Worm (Caenorhabditis elegans) whole organism, L4/young adult: ENCODE measurements around the gene unc-82.

Source experiments
- W03F9.2 ChIP-seq: fragments of 150-350 bp; optimal IDR thresholded peaks from 2 replicates; lab custom pipeline; 2014; ENCODE audit warnings: missing biosample characterization, missing genetic modification characterization
- dao-5 ChIP-seq: sonication (generic microtip); optimal IDR thresholded peaks from 2 replicates; lab custom pipeline; 2016; ENCODE audit warnings: missing genotype, missing genetic modification characterization, moderate library complexity, missing compliant biosample characterization
- him-1 ChIP-seq: sonication (generic microtip); optimal IDR thresholded peaks from 2 replicates; lab custom pipeline; 2016; ENCODE audit warnings: missing genotype, missing genetic modification reagents, missing genetic modification characterization, missing compliant biosample characterization

- TF ChIP-seq W03F9.2 (tag; lab: Kevin White, UChicago) = no peak
- TF ChIP-seq dao-5 (tag; lab: Kevin White, UChicago) = no peak
- no peak for TF ChIP-seq him-1 (tag; lab: Kevin White, UChicago)
Observed at ce11 chrIV:7474826-7475225, 50.5 kb downstream of the unc-82 start, which contains the start of gene slc-25A18.2.
